Fruit fly (Drosophila melanogaster) whole organism, embryonic: ENCODE results near the gene dome.

ENCODE experiments used
- Asciz ChIP-seq: fragments of 200-800 bp; sonication (Bioruptor generic); optimal IDR thresholded peaks from 2 replicates; lab custom pipeline; 2017; ENCODE audit warnings: missing biosample characterization, mild to moderate bottlenecking, missing genetic modification characterization, missing genetic modification reagents
- C15 ChIP-seq: fragments of 200-800 bp; sonication (Bioruptor generic); IDR thresholded peaks from 3 replicates; pipeline ENCODE4 v1.3.6; 2022; ENCODE audit warnings: missing biosample characterization, missing genetic modification characterization
- CG10147 ChIP-seq: fragments of 200-800 bp; sonication (Bioruptor generic); optimal IDR thresholded peaks from 2 replicates; lab custom pipeline; 2019; ENCODE audit warnings: missing biosample characterization, mild to moderate bottlenecking, missing genetic modification characterization, moderate library complexity
- CG10209 ChIP-seq: fragments of 200-800 bp; sonication (Bioruptor generic); optimal IDR thresholded peaks from 3 replicates; lab custom pipeline; 2017; ENCODE audit warnings: missing biosample characterization, mild to moderate bottlenecking, missing genetic modification characterization, missing genetic modification reagents
- CG10267 ChIP-seq: fragments of 200-800 bp; sonication (Bioruptor generic); optimal IDR thresholded peaks from 2 replicates; lab custom pipeline; 2018; ENCODE audit warnings: missing biosample characterization, mild to moderate bottlenecking, missing genetic modification characterization, moderate library complexity
- CG10543 ChIP-seq: fragments of 200-800 bp; sonication (Bioruptor generic); optimal IDR thresholded peaks from 3 replicates; lab custom pipeline; 2017; ENCODE audit warnings: missing biosample characterization, mild to moderate bottlenecking, missing genetic modification characterization, moderate library complexity
- CG12769 ChIP-seq: fragments of 200-800 bp; sonication (Bioruptor generic); optimal IDR thresholded peaks from 2 replicates; lab custom pipeline; 2019; ENCODE audit warnings: missing biosample characterization, mild to moderate bottlenecking, missing genetic modification characterization, moderate library complexity
- CG13775 ChIP-seq: fragments of 200-800 bp; sonication (Bioruptor generic); optimal IDR thresholded peaks from 3 replicates; lab custom pipeline; 2017; ENCODE audit warnings: missing biosample characterization, mild to moderate bottlenecking, missing genetic modification characterization
- CG15696 ChIP-seq: fragments of 200-800 bp; sonication (Bioruptor generic); optimal IDR thresholded peaks from 2 replicates; lab custom pipeline; 2019; ENCODE audit warnings: missing biosample characterization, mild to moderate bottlenecking, missing genetic modification characterization, moderate library complexity
- CG16779 ChIP-seq: fragments of 200-800 bp; sonication (Bioruptor generic); IDR thresholded peaks from 2 replicates; pipeline ENCODE4 v1.3.6; 2022; ENCODE audit warnings: missing biosample characterization, missing genetic modification characterization
- CG17359 ChIP-seq: fragments of 200-800 bp; sonication (Bioruptor generic); optimal IDR thresholded peaks from 3 replicates; lab custom pipeline; 2018; ENCODE audit warnings: missing biosample characterization, mild to moderate bottlenecking, missing genetic modification characterization, moderate library complexity
- CG30403 ChIP-seq: fragments of 200-800 bp; sonication (Bioruptor generic); optimal IDR thresholded peaks from 3 replicates; lab custom pipeline; 2016; ENCODE audit warnings: missing biosample characterization, missing genetic modification characterization
- CG31224 ChIP-seq: fragments of 200-800 bp; sonication (Bioruptor generic); IDR thresholded peaks from 2 replicates; pipeline ENCODE4 v1.3.6; 2022; ENCODE audit warnings: missing biosample characterization, missing genetic modification characterization
- CG4328 ChIP-seq: fragments of 200-800 bp; sonication (Bioruptor generic); optimal IDR thresholded peaks from 3 replicates; lab custom pipeline; 2017; ENCODE audit warnings: missing biosample characterization, missing genetic modification reagents, missing genetic modification characterization
- CG4404 ChIP-seq: fragments of 200-800 bp; sonication (Bioruptor generic); IDR thresholded peaks from 2 replicates; pipeline ENCODE4 v1.3.6; 2022; ENCODE audit warnings: missing biosample characterization, missing genetic modification characterization
- CG4617 ChIP-seq: fragments of 200-800 bp; sonication (Bioruptor generic); optimal IDR thresholded peaks from 3 replicates; lab custom pipeline; 2016; ENCODE audit warnings: missing biosample characterization, missing genetic modification characterization, borderline replicate concordance
- CG4730 ChIP-seq: fragments of 200-800 bp; sonication (Bioruptor generic); IDR thresholded peaks from 2 replicates; pipeline ENCODE4 v1.3.6; 2022; ENCODE audit warnings: missing biosample characterization, missing genetic modification characterization
- CG7372 ChIP-seq: fragments of 200-800 bp; sonication (Bioruptor generic); IDR thresholded peaks from 2 replicates; pipeline ENCODE4 v1.3.6; 2022; ENCODE audit warnings: missing biosample characterization, missing genetic modification characterization
- CG7928 ChIP-seq: fragments of 200-800 bp; sonication (Bioruptor generic); optimal IDR thresholded peaks from 2 replicates; lab custom pipeline; 2017; ENCODE audit warnings: missing biosample characterization, mild to moderate bottlenecking, missing genetic modification characterization
- Dref ChIP-seq: fragments of 200-800 bp; sonication (Bioruptor generic); IDR thresholded peaks from 2 replicates; pipeline ENCODE4 v1.3.6; 2022; ENCODE audit warnings: missing biosample characterization, missing genetic modification characterization
- Fer1 ChIP-seq: fragments of 200-800 bp; sonication (Bioruptor generic); optimal IDR thresholded peaks from 2 replicates; lab custom pipeline; 2017; ENCODE audit warnings: missing biosample characterization, mild to moderate bottlenecking, missing genetic modification characterization
- H15 ChIP-seq: fragments of 200-800 bp; sonication (Bioruptor generic); IDR thresholded peaks from 3 replicates; pipeline ENCODE4 v1.3.6; 2022; ENCODE audit warnings: missing biosample characterization, missing genetic modification characterization
- Hr3 ChIP-seq: fragments of 200-800 bp; sonication (Bioruptor generic); optimal IDR thresholded peaks from 3 replicates; lab custom pipeline; 2016; ENCODE audit warnings: missing biosample characterization, missing genetic modification characterization
- Hsf ChIP-seq: fragments of 200-800 bp; sonication (Bioruptor generic); optimal IDR thresholded peaks from 3 replicates; lab custom pipeline; 2016; ENCODE audit warnings: missing biosample characterization, missing genetic modification characterization
- Max ChIP-seq: fragments of 200-800 bp; sonication (Bioruptor generic); optimal IDR thresholded peaks from 2 replicates; lab custom pipeline; 2016; ENCODE audit warnings: missing biosample characterization, mild to moderate bottlenecking, missing genetic modification characterization
- TFAM ChIP-seq: fragments of 200-800 bp; sonication (Bioruptor generic); optimal IDR thresholded peaks from 2 replicates; lab custom pipeline; 2017; ENCODE audit warnings: missing biosample characterization, missing genetic modification characterization, inconsistent platforms
- Trl ChIP-seq, 3 experiments: fragments of >200 bp in 2 of 3; fragments of 200-800 bp in 1 of 3; sonication (Bioruptor generic) in 1 of 3; optimal IDR thresholded peaks; 2 replicates in 1 of 3; 3 replicates in 2 of 3; lab custom pipeline; 2016 to 2017; ENCODE audit warnings: missing biosample characterization in 1 of 3, missing genetic modification characterization in 1 of 3
- Xrp1 ChIP-seq: fragments of 200-800 bp; sonication (Bioruptor generic); IDR thresholded peaks from 2 replicates; pipeline ENCODE4 v1.3.6; 2022; ENCODE audit warnings: missing biosample characterization, missing genetic modification characterization
- az2 ChIP-seq: fragments of 200-800 bp; sonication (Bioruptor generic); optimal IDR thresholded peaks from 3 replicates; lab custom pipeline; 2016; ENCODE audit warnings: missing biosample characterization, missing genetic modification characterization
- bbx ChIP-seq: fragments of 200-800 bp; sonication (Bioruptor generic); IDR thresholded peaks from 2 replicates; pipeline ENCODE4 v1.3.6; 2022; ENCODE audit warnings: missing biosample characterization, missing genetic modification characterization; ENCODE audit not compliant: partially characterized antibody
- crp ChIP-seq, 2 experiments: fragments of 200-800 bp; sonication (Bioruptor generic); optimal IDR thresholded peaks; 2 replicates in 1 of 2; 3 replicates in 1 of 2; lab custom pipeline; 2017; ENCODE audit warnings: missing biosample characterization in 2 of 2, missing genetic modification characterization in 2 of 2, mild to moderate bottlenecking in 1 of 2, moderate library complexity in 1 of 2
- dati ChIP-seq: fragments of 200-800 bp; sonication (Bioruptor generic); IDR thresholded peaks from 2 replicates; pipeline ENCODE4 v1.3.6; 2022; ENCODE audit warnings: missing biosample characterization, missing genetic modification characterization
- ewg ChIP-seq: fragments of 200-800 bp; sonication (Bioruptor generic); optimal IDR thresholded peaks from 3 replicates; lab custom pipeline; 2017; ENCODE audit warnings: mild to moderate bottlenecking, missing biosample characterization, missing genetic modification reagents, missing genetic modification characterization
- gce ChIP-seq: fragments of 200-800 bp; sonication (Bioruptor generic); IDR thresholded peaks from 3 replicates; pipeline ENCODE4 v1.3.6; 2022; ENCODE audit warnings: missing biosample characterization, missing genetic modification characterization
- hb ChIP-seq: fragments of 200-800 bp; sonication (Bioruptor generic); IDR thresholded peaks from 3 replicates; pipeline ENCODE4 v1.3.6; 2022; ENCODE audit warnings: missing biosample characterization, missing genetic modification characterization; ENCODE audit not compliant: partially characterized antibody
- hbn ChIP-seq: fragments of 200-800 bp; sonication (Bioruptor generic); IDR thresholded peaks from 2 replicates; pipeline ENCODE4 v1.3.6; 2022; ENCODE audit warnings: missing biosample characterization, missing genetic modification characterization; ENCODE audit not compliant: partially characterized antibody
- kni ChIP-seq: fragments of 200-800 bp; sonication (Bioruptor generic); optimal IDR thresholded peaks from 3 replicates; lab custom pipeline; 2017; ENCODE audit warnings: mild to moderate bottlenecking, missing biosample characterization, missing genetic modification reagents, missing genetic modification characterization
- oc ChIP-seq: fragments of 200-800 bp; sonication (Bioruptor generic); optimal IDR thresholded peaks from 2 replicates; lab custom pipeline; 2018; ENCODE audit warnings: missing biosample characterization, mild to moderate bottlenecking, missing genetic modification characterization, moderate library complexity
- onecut ChIP-seq: fragments of 200-800 bp; sonication (Bioruptor generic); IDR thresholded peaks from 2 replicates; pipeline ENCODE4 v1.3.6; 2022; ENCODE audit warnings: missing biosample characterization, missing genetic modification characterization
- pros ChIP-seq: fragments of 200-800 bp; sonication (Bioruptor generic); optimal IDR thresholded peaks from 3 replicates; lab custom pipeline; 2019; ENCODE audit warnings: missing biosample characterization, mild to moderate bottlenecking, missing genetic modification characterization, moderate library complexity
- rib ChIP-seq: fragments of 200-800 bp; sonication (Bioruptor generic); IDR thresholded peaks from 2 replicates; pipeline ENCODE4 v1.3.6; 2022; ENCODE audit warnings: missing biosample characterization, missing genetic modification characterization
- sc ChIP-seq, 3 experiments: fragments of >200 bp in 2 of 3; fragments of 200-800 bp in 1 of 3; sonication (Bioruptor generic) in 1 of 3; optimal IDR thresholded peaks; 2 replicates in 2 of 3; 3 replicates in 1 of 3; lab custom pipeline; 2017; ENCODE audit warnings: mild to moderate bottlenecking in 1 of 3, missing biosample characterization in 1 of 3, missing genetic modification characterization in 1 of 3, missing genetic modification reagents in 1 of 3
- seq ChIP-seq: fragments of 200-800 bp; sonication (Bioruptor generic); IDR thresholded peaks from 2 replicates; pipeline ENCODE4 v1.3.6; 2022; ENCODE audit warnings: missing biosample characterization, missing genetic modification characterization
- shn ChIP-seq: fragments of 200-800 bp; sonication (Bioruptor generic); optimal IDR thresholded peaks from 3 replicates; lab custom pipeline; 2016; ENCODE audit warnings: missing biosample characterization, missing genetic modification characterization
- tgo ChIP-seq: fragments of 200-800 bp; sonication (Bioruptor generic); IDR thresholded peaks from 3 replicates; pipeline ENCODE4 v1.3.6; 2022; ENCODE audit warnings: missing biosample characterization, missing genetic modification characterization
- trh ChIP-seq: fragments of 200-800 bp; sonication (Bioruptor generic); optimal IDR thresholded peaks from 2 replicates; lab custom pipeline; 2016; ENCODE audit warnings: missing biosample characterization, missing genetic modification characterization
- ttk ChIP-seq: fragments of 200-800 bp; sonication (Bioruptor generic); IDR thresholded peaks from 2 replicates; pipeline ENCODE4 v2.1.2; 2022; ENCODE audit warnings: missing biosample characterization, missing genetic modification characterization
- vvl ChIP-seq: fragments of 200-800 bp; sonication (Bioruptor generic); IDR thresholded peaks from 2 replicates; pipeline ENCODE4 v1.3.6; 2022; ENCODE audit warnings: missing biosample characterization, missing genetic modification characterization
- yki ChIP-seq: fragments of >200 bp; optimal IDR thresholded peaks from 3 replicates; lab custom pipeline; 2018

The dome gene

dm6 chrX:19663196-19663858 lies 20.0 kb downstream of the dome start (continued):
- TF ChIP-seq crp (GFP tag; optimal IDR thresholded peaks at IDR 0.05; lab: Kevin White, UChicago): peak in 1 of 2 experiments; percentile 1
- TF ChIP-seq CG30403 (GFP tag; lab: Kevin White, UChicago): peak; percentile 72
- TF ChIP-seq oc (tag; lab: Kevin White, UChicago): no peak
- TF ChIP-seq vvl (GFP tag; lab: Robert Waterston, UW): no peak
- no peak for TF ChIP-seq onecut (GFP tag; lab: Robert Waterston, UW)
- no peak; the same call in 2 of the 3 replicates for TF ChIP-seq tgo (GFP tag; lab: Robert Waterston, UW)
- TF ChIP-seq CG12769 (tag; lab: Kevin White, UChicago): no peak
- no peak for TF ChIP-seq dati (GFP tag; lab: Robert Waterston, UW)
- no peak for TF ChIP-seq seq (GFP tag; lab: Robert Waterston, UW)
- TF ChIP-seq ewg: peak; percentile 19
- TF ChIP-seq CG16779: no peak
- peak; percentile 24 for TF ChIP-seq CG10543 (GFP tag; lab: Kevin White, UChicago)
- TF ChIP-seq H15 (GFP tag; lab: Robert Waterston, UW): no peak
- no peak for TF ChIP-seq Fer1
- TF ChIP-seq gce (GFP tag; lab: Robert Waterston, UW): no peak
- TF ChIP-seq CG10209 (GFP tag; lab: Kevin White, UChicago): peak; percentile 54
- TF ChIP-seq CG4404 (GFP tag; lab: Robert Waterston, UW): 0 out of 2 replicates have a peak, but pooled peaks have one; percentile 26
- TF ChIP-seq pros (GFP tag; lab: Kevin White, UChicago): no peak
- no peak for TF ChIP-seq CG31224 (GFP tag; lab: Robert Waterston, UW)
- no peak for TF ChIP-seq rib (GFP tag; lab: Robert Waterston, UW)
- TF ChIP-seq CG4730 (GFP tag; lab: Robert Waterston, UW): 0 out of 2 replicates have a peak, but pooled peaks have one; percentile 11
- peak in 1 of 2 experiments; percentile 43 for TF ChIP-seq Trl (optimal IDR thresholded peaks at IDR 0.05; lab: Kevin White, UChicago)
- TF ChIP-seq Trl (GFP tag; optimal IDR thresholded peaks at IDR 0.05; lab: Kevin White, UChicago): no peak
- TF ChIP-seq Dref: no peak
- no peak for TF ChIP-seq TFAM (GFP tag; lab: Kevin White, UChicago)
- no peak for TF ChIP-seq ttk
- peak; percentile 45 for TF ChIP-seq CG10147 (GFP tag; lab: Kevin White, UChicago)
- peak; percentile 61 for TF ChIP-seq CG15696 (tag; lab: Kevin White, UChicago)
- no peak for TF ChIP-seq trh (GFP tag; lab: Kevin White, UChicago)
- TF ChIP-seq Hr3 (GFP tag; lab: Kevin White, UChicago): peak; percentile 25
- no peak for TF ChIP-seq CG4617 (GFP tag; lab: Kevin White, UChicago)
- no peak for TF ChIP-seq hbn
- TF ChIP-seq sc (optimal IDR thresholded peaks at IDR 0.05; lab: Kevin White, UChicago): no peak
- peak; percentile 24 for TF ChIP-seq sc (GFP tag; optimal IDR thresholded peaks at IDR 0.05; lab: Kevin White, UChicago)
- TF ChIP-seq yki: no peak
- no peak for TF ChIP-seq CG7372 (GFP tag; lab: Robert Waterston, UW)
- TF ChIP-seq CG4328 (GFP tag; lab: Kevin White, UChicago): peak; percentile 28
- no peak for TF ChIP-seq C15
- TF ChIP-seq CG7928 (GFP tag; lab: Kevin White, UChicago): no peak
- TF ChIP-seq shn (GFP tag; lab: Kevin White, UChicago): no peak
- no peak for TF ChIP-seq bbx (GFP tag; lab: Robert Waterston, UW)
- peak; percentile 34 for TF ChIP-seq Hsf (GFP tag; lab: Kevin White, UChicago)
- peak; percentile 35 for TF ChIP-seq CG17359 (tag; lab: Kevin White, UChicago)
- peak; percentile 67 for TF ChIP-seq CG13775 (GFP tag; lab: Kevin White, UChicago)
- peak; percentile 58 for TF ChIP-seq Max (GFP tag; lab: Kevin White, UChicago)
- TF ChIP-seq CG10267 (tag; lab: Kevin White, UChicago): peak; percentile 37
- peak; percentile 64 for TF ChIP-seq az2 (GFP tag; lab: Kevin White, UChicago)
- TF ChIP-seq Asciz (GFP tag; lab: Kevin White, UChicago): no peak
- TF ChIP-seq kni (GFP tag; lab: Kevin White, UChicago): peak; percentile 50
- no peak for TF ChIP-seq hb (GFP tag; lab: Robert Waterston, UW)
- TF ChIP-seq Xrp1 (GFP tag; lab: Robert Waterston, UW): peak; percentile 21; the same call in 1 of the 2 replicates
